Fruit fly (Drosophila melanogaster): Measurements from ENCODE around the gene CG13978.

dm6 chr3R:27463889-27464288, at the start of gene CG13978:
- TF ChIP-seq CG16779 (tag; optimal IDR thresholded peaks at IDR 0.05) (no peak), CG11294 (GFP tag; IDR thresholded peaks at IDR 0.05) (no peak), CG31627 (GFP tag; optimal IDR thresholded peaks at IDR 0.05) (no peak), achi (GFP tag; optimal IDR thresholded peaks at IDR 0.05) (no peak), CG10631 (GFP tag; optimal IDR thresholded peaks at IDR 0.05) (no peak), dsx (GFP tag; optimal IDR thresholded peaks at IDR 0.05; ENCODE audit: poor library complexity, severe bottlenecking) (no peak), salr (GFP tag; optimal IDR thresholded peaks at IDR 0.05) (no peak)

Data from whole organism, prepupa.